Fruit fly (Drosophila melanogaster): ENCODE measurements around the gene Neb-cGP.
A peak's percentile ranks its signal among the peaks of the same experiment; 100 is the strongest.

The Neb-cGP gene

DNA sequence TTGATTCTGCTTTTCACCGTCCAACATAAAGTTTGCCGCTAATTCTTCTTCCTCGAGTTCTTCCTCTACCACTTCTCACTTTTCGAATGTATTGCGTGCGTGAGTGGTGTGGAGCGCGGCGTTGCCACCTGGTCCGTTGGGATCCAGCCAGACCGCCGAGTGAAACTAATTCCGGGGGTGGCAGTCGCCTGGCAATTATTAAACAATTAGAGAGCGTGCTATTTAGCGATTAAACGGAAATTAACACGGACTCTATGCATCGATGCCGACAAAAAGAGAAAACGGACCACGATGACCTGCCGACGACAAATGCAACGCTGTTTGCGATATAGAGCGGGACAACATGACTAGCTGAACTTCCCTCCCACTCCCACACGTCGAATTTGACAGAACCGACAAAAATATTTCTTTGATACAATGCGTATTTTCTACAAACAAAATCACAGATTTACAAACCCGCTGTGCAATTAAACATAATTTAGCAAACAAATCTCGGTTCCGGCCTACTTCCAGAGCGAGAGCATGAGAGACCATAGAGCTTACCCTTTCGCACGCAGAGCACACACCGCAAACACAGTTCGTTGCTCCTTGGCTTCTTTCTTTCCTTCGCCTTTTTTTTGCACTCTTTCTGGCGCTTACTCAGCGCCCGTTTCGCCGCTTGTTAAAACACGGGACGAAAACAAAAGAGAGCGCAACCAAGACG is 13.1 kb downstream of the Neb-cGP start, which contains the start of gene CG2889 (continued):
- TF ChIP-seq CG3726 (GFP tag; IDR thresholded peaks at IDR 0.05) (no peak), CG12942 (GFP tag; optimal IDR thresholded peaks at IDR 0.05) (no peak), Hr3 (GFP tag; optimal IDR thresholded peaks at IDR 0.05) (no peak), Dad (GFP tag; optimal IDR thresholded peaks at IDR 0.05) (peak; percentile 1), cg (GFP tag; optimal IDR thresholded peaks at IDR 0.05) (no peak), HmgD (GFP tag; optimal IDR thresholded peaks at IDR 0.05) (no peak), insv (GFP tag; optimal IDR thresholded peaks at IDR 0.05) (no peak), ac (GFP tag; optimal IDR thresholded peaks at IDR 0.05) (no peak), CkIIα-i1 (GFP tag; IDR thresholded peaks at IDR 0.05) (no peak), CG7271 (tag; optimal IDR thresholded peaks at IDR 0.05) (no peak), sd (tag; optimal IDR thresholded peaks at IDR 0.05) (no peak), dan (GFP tag; IDR thresholded peaks at IDR 0.05) (no peak), Dref (GFP tag; IDR thresholded peaks at IDR 0.05) (peak; percentile 41), E2f2 (GFP tag; IDR thresholded peaks at IDR 0.05) (peak; percentile 61), unc-4 (GFP tag; IDR thresholded peaks at IDR 0.05; ENCODE audit: partially characterized antibody) (0 out of 2 replicates have a peak, but pooled peaks have one; percentile 27), CG17802 (tag; optimal IDR thresholded peaks at IDR 0.05) (peak; percentile 23), prd (optimal IDR thresholded peaks at IDR 0.05) (no peak), prd (GFP tag; IDR thresholded peaks at IDR 0.05) (peak; percentile 47; the same call in 1 of the 3 replicates), PHDP (tag; optimal IDR thresholded peaks at IDR 0.05) (no peak), tx (GFP tag; optimal IDR thresholded peaks at IDR 0.05) (no peak), CG7963 (GFP tag; IDR thresholded peaks at IDR 0.05; ENCODE audit: partially characterized antibody) (peak; percentile 41; the same call in 1 of the 3 replicates), otp (GFP tag; IDR thresholded peaks at IDR 0.05) (0 out of 3 replicates have a peak, but pooled peaks have one; percentile 25), Poxn (GFP tag; IDR thresholded peaks at IDR 0.05) (no peak), gt (GFP tag; IDR thresholded peaks at IDR 0.05) (no peak), Dbx (GFP tag; IDR thresholded peaks at IDR 0.05) (no peak), CG12236 (GFP tag; optimal IDR thresholded peaks at IDR 0.05) (no peak), repo (GFP tag; optimal IDR thresholded peaks at IDR 0.05) (no peak), CG10209 (GFP tag; optimal IDR thresholded peaks at IDR 0.05) (no peak), HmgZ (tag; optimal IDR thresholded peaks at IDR 0.05) (peak; percentile 36), CoRest (tag; optimal IDR thresholded peaks at IDR 0.05) (peak; percentile 18), CG15479 (GFP tag; optimal IDR thresholded peaks at IDR 0.05) (no peak), CG1792 (GFP tag; optimal IDR thresholded peaks at IDR 0.05) (no peak), p53 (GFP tag; optimal IDR thresholded peaks at IDR 0.05) (no peak), br (optimal IDR thresholded peaks at IDR 0.05) (no peak), CG6813 (GFP tag; optimal IDR thresholded peaks at IDR 0.05) (no peak), sens-2 (GFP tag; IDR thresholded peaks at IDR 0.05) (no peak), gro (GFP tag; optimal IDR thresholded peaks at IDR 0.05) (no peak), gsb (GFP tag; IDR thresholded peaks at IDR 0.05) (no peak), Bteb2 (GFP tag; optimal IDR thresholded peaks at IDR 0.05) (no peak), CG11085 (GFP tag; IDR thresholded peaks at IDR 0.05) (no peak), disco-r (GFP tag; optimal IDR thresholded peaks at IDR 0.05) (no peak), CG6765 (GFP tag; optimal IDR thresholded peaks at IDR 0.05) (no peak), CG11696 (GFP tag; IDR thresholded peaks at IDR 0.05) (no peak), gem (tag; optimal IDR thresholded peaks at IDR 0.05) (no peak), Hr51 (GFP tag; optimal IDR thresholded peaks at IDR 0.05) (peak in 1 of 2 experiments; percentile 21), lmd (GFP tag; IDR thresholded peaks at IDR 0.05) (no peak), nom (GFP tag; optimal IDR thresholded peaks at IDR 0.05) (no peak), caup (GFP tag; optimal IDR thresholded peaks at IDR 0.05; ENCODE audit: severe bottlenecking) (no peak), Usf (GFP tag; optimal IDR thresholded peaks at IDR 0.05) (no peak), Hsf (GFP tag; optimal IDR thresholded peaks at IDR 0.05) (no peak)
